Worm (Caenorhabditis elegans): ENCODE data around the gene Y57G11C.14.
"Not testable (repeated sequence)": the region's sequence is repeated elsewhere in the genome, so short reads cannot be mapped to it uniquely, and the experiment has no call there.

The Y57G11C.14 gene

DNA sequence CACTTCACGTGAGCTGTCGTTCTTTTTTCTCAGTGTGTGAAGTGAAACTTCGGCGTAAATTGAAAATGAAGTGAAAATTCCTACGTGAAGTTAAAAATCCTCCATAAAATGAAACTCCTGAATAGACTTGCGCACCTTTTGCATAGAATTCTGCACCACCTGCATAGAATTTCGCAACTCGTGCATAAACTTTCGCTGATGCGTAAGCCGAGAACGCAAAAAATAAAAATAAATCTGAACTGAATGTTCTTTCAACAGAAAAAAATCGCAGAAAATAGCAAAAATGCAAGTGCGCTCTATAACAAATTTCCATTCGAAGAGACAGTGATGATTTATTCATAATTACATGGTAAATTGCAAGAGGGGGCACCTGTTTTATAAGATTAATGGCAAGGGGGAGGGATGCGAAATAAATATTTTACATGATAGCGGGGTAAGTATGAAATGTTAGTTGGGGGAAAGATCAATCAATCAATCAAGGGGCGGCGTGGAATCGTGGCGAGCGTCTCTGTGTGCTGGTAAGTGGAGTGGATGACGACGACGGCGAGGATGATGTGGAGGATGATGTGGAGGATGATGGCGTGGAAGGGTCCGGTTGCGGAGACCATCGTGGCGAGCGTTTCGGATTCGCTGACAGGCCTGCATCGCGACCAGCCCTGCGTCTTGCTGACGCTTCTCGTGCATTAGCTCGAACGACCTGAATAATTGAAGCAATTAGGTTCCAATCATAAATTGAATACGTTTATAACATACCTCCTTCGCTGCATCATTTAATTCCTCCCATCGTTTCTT is 25.6 kb upstream of the Y57G11C.14 start, which contains the start of gene Y57G11C.36:
Gene Y57G11C.36, minus strand, starts transcription at position 502 of the 792 bp plus-strand sequence.
- TF ChIP-seq dao-5 (tag; optimal IDR thresholded peaks at IDR 0.05): no peak
- TF ChIP-seq W03F9.2 (tag; optimal IDR thresholded peaks at IDR 0.05): no peak
- TF ChIP-seq him-1 (tag; optimal IDR thresholded peaks at IDR 0.05): no peak

DNA sequence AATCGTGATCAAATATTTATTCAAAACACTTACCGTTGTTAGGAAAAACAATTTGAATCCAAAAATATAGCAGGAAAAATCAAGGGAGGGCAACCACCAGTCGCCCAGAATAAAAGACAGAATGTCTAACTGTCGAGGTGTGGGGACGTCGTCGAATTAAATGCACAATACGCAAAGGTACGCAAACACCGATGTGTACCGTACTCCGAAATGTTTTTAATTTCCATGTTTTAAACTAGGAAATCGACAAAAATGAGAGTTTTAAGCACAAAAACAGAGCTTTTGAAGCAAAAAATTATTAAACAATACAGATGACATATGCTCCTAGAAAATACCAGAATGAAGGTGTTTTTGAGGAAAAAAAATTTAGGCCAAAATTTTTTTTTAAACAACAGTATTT is 24.7 kb upstream of the Y57G11C.14 start, which contains the start of gene Y57G11C.51:
Gene Y57G11C.51, minus strand, starts transcription at position 101 of the 400 bp plus-strand sequence.
- TF ChIP-seq W03F9.2, him-1, dao-5 (tag; optimal IDR thresholded peaks at IDR 0.05): not testable (repeated sequence)

DNA sequence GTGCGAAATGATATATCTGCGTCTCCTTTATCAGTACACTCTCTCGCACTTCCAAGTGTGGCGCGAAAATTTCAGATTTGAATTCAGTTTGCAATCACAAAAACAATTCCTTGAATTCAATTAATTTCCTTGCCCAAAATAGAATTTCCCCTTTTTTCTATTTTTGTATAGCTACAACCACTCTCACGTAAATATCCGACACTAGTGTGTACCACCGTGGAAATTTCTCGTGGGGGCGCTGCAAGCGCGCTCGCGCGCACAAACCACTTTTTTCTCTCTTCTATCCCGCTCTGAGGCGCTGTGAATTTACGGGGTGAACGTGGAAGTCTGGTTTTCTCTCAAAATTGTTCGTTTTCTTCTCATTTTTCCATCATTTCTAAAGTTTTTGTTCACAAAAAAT is 17.6 kb upstream of the Y57G11C.14 start, which contains the start of gene Y57G11C.8:
Gene Y57G11C.8, plus strand, starts transcription at position 301 of the 400 bp plus-strand sequence.
- TF ChIP-seq dao-5 (tag; optimal IDR thresholded peaks at IDR 0.05) (no peak), him-1 (tag; optimal IDR thresholded peaks at IDR 0.05) (no peak), W03F9.2 (tag; optimal IDR thresholded peaks at IDR 0.05) (no peak)

DNA sequence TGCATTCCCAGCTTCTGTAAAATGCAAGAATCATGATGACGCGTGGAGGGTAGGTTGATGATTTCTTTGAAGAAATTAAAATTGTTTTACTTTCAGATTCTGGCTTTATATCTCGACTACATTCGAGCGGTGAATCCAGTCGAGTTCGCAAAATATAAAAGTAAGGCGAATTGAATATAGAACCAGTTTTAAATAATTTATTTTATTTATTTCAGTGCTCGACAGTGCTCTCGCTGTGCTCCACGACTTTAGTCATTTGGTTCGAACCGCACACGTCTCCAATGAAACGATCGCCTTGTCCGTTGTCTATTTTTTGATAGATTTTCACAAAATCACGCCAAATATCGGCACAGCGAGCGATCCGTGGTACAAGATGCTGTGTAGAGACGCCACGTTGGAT is 16.9 kb upstream of the Y57G11C.14 start, which contains the start of gene Y57G11C.1130:
Gene Y57G11C.1130, plus strand, starts transcription at position 301 of the 400 bp plus-strand sequence.
- TF ChIP-seq dao-5 (tag; optimal IDR thresholded peaks at IDR 0.05) (no peak), him-1 (tag; optimal IDR thresholded peaks at IDR 0.05) (no peak), W03F9.2 (tag; optimal IDR thresholded peaks at IDR 0.05) (no peak)

DNA sequence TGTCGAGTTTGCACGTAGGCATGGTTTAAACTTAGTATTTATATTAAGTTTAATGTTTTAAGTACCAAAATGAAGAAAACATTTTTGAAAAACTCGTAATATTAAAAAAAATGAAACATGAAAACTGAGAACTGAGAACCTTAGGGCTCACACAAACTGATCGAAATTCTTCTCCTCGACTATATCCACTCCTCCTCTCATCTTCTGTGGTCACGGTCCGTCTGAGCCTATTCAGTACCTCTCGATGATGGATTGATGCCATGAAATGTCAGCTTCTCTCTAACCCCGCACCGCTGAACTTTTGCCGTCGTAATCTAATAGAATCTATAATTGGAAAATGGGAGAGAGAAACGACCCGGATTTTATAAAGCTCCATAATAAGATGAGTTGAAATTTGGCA is 14.6 kb upstream of the Y57G11C.14 start, which contains the start of gene nlp-56:
Gene nlp-56, minus strand, starts transcription at position 257 of the 400 bp plus-strand sequence.
- no peak for TF ChIP-seq W03F9.2 (tag; optimal IDR thresholded peaks at IDR 0.05)
- TF ChIP-seq him-1 (tag; optimal IDR thresholded peaks at IDR 0.05): no peak
- TF ChIP-seq dao-5 (tag; optimal IDR thresholded peaks at IDR 0.05): no peak

DNA sequence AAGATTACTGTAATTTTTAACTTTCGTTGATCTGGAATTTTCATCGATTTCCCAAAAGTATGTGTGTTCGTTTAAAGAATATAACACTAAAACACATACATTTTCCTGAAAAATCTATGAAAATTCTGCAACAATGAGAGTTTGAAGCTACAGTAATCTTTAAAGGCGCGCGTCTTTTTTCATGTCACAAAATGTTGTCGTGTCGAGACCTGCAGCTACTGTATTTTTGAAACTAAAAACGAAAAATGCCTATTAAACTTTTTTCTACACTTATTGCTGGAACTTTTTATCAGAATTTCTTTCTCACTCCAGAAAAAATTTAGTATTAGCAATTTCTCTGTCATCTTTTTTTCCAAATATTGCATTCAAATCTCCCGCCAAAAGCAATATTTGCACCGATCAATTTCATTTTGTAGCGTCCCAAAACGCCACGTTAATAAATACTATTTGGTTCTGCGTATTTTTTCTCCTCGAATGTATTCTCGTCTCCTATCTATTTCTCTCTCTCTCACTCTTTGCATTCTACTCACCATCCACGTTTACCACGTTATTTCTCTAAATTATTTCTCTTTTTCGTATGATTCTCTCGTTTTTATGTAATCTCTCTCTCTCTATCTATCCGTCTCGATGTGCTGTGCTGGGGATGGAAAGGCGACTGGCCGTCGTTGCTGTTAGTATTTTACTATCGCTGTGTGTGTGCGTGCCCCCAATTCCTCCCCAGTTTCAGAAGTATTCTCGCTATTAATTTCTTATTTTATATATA is 12.6 kb upstream of the Y57G11C.14 start, which contains the start of gene melo-1:
Gene melo-1, plus strand, starts transcription at position 658 of the 763 bp plus-strand sequence.
- peak; percentile 44 for TF ChIP-seq him-1 (tag; optimal IDR thresholded peaks at IDR 0.05)
- no peak for TF ChIP-seq dao-5 (tag; optimal IDR thresholded peaks at IDR 0.05)

DNA sequence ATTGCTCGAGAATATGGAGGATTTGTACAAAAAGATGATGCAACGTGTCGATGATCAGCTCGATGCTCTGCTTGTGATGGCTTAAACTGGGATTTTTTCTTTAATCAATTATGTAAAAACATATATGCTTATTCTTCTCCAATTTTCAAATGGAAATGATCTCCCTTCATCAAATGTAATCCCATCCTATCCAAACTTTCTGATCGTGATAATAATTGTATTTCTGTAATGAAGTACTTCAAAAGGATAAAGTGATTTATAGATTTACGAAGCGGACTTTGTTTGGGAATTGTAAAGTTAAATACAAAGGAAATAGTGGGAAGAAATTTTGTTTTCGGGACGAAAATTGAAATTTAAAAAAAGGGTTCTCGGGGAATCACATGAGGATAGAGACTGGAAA is 8.5 kb upstream of the Y57G11C.14 start:
- TF ChIP-seq him-1 (tag; optimal IDR thresholded peaks at IDR 0.05) (no peak), W03F9.2 (tag; optimal IDR thresholded peaks at IDR 0.05) (no peak), dao-5 (tag; optimal IDR thresholded peaks at IDR 0.05) (no peak)

DNA sequence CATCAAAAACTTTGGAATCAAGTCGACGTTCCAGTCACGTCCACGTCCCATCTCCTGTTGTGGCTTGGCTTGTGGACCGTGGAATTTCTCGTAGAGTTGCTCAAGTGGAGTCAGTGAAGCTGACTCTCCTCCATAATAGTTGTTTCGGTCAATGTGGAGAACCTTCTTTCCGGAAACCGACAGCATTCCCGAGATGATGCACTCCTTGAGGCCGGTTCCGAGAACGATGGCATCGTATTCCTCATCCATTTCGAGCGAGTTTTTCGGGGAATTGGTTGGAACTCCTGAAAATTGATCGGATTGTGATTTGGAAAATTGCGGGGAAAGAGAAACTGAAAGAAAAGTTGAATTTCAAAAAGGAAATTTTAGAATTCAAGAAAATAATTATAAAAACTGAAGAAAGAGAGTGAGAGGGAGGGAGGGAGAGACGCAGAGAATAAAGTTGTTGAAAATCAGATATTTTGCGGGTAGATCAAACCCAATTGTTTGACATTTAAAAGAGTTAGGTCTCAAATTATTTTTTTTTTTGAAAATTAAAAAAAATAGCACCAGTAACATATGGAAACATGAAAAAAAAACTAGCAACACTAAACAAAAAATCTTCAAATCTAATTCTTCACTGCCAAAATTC is 6.4 kb upstream of the Y57G11C.14 start, which contains the start of gene gdi-1:
Gene gdi-1, minus strand, starts transcription at position 286 of the 631 bp plus-strand sequence.
- TF ChIP-seq dao-5 (tag; optimal IDR thresholded peaks at IDR 0.05): no peak
- TF ChIP-seq him-1 (tag; optimal IDR thresholded peaks at IDR 0.05): no peak
- no peak for TF ChIP-seq W03F9.2 (tag; optimal IDR thresholded peaks at IDR 0.05)

DNA sequence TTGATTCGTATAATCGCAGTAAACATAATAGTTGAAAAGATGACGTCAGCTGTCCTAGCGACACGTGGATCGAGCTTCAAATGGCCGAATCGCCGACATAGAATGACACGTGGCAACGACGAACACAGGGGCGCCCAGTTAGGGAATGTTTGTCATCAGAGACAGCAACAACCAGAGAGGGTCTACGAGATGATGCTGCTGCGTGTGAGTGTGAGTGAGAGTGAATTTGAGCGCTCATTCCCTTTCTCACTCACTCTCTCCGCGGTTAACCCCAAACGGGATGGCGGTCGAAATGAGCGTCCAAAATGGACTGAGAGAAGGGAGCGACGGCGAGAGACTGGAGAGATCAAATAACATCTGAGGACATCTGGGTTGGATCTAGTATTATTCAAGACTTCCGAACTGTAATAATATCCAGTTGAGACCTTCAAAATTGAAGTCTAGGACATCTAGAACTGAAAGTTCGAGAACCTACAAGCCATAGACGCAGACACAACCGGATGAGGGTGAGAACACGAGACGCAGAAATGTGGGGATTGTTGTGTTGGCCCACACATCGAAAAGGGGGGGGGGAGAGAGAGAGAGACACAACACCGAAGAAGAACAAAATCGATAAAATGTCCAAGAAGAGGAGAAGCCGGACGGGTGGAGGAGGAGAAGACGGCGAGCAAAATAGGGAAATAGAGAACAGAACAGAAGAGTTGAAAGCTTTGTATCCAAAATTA is 5.0 kb upstream of the Y57G11C.14 start:
- peak; percentile 26 for TF ChIP-seq him-1 (tag; optimal IDR thresholded peaks at IDR 0.05)
- no peak for TF ChIP-seq W03F9.2 (tag; optimal IDR thresholded peaks at IDR 0.05)

DNA sequence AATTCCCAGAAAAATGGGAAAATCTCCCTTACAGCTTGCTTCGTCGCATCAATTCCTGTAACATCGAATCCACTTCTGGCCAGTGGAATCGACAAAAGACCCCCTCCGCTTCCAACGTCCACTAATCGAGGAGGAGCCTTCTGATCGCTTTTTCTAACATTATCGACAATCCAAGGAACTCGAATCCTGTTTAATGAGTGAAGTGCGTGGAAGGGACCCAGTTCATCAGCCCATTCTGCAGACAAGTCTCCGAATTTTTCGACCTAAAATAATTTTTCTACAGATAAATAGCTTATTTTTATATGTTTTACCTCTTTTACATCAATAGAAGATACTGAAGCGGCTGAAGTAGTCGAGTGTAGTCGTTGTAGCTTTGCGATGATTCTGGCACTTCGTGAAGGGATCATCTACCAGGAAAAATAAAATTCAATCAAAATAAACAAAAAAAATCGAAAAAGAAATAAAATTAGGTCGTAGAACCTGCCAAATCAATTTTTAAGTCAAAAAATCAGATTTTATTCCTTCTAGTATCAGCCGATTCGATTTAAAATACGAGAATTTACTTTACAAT is 3.1 kb upstream of the Y57G11C.14 start, which contains the start of gene coq-3:
Gene coq-3, minus strand, starts transcription at position 407 of the 571 bp plus-strand sequence.
- no peak for TF ChIP-seq him-1 (tag; optimal IDR thresholded peaks at IDR 0.05)
- no peak for TF ChIP-seq W03F9.2 (tag; optimal IDR thresholded peaks at IDR 0.05)
- TF ChIP-seq dao-5 (tag; optimal IDR thresholded peaks at IDR 0.05): no peak

DNA sequence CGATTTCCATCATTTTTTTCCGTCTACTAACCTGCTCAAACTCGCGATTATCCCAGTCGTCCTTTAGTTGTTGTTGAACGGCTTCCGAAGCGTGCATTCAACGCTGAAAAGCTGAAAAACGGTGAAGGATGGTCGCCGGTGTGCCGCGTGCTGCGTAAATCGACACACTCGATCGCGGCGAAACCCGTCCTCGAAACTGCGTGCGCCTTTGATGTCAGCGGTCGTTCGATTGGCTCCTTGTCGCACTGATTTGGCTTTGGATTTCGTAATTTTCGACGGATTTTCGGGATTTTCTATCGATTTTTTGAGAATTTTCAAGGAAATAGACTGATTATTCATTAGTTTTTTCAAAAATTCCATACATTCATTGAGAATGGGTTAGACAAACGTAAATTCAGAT is 1.8 kb upstream of the Y57G11C.14 start, which contains the start of the genes Y57G11C.1147 and nuo-3:
Gene Y57G11C.1147, minus strand, starts transcription at position 161 of the 400 bp plus-strand sequence.
Gene nuo-3, minus strand, starts transcription at position 191 of the 400 bp plus-strand sequence.
- TF ChIP-seq W03F9.2 (tag; optimal IDR thresholded peaks at IDR 0.05): no peak
- TF ChIP-seq dao-5 (tag; optimal IDR thresholded peaks at IDR 0.05): no peak
- no peak for TF ChIP-seq him-1 (tag; optimal IDR thresholded peaks at IDR 0.05)

DNA sequence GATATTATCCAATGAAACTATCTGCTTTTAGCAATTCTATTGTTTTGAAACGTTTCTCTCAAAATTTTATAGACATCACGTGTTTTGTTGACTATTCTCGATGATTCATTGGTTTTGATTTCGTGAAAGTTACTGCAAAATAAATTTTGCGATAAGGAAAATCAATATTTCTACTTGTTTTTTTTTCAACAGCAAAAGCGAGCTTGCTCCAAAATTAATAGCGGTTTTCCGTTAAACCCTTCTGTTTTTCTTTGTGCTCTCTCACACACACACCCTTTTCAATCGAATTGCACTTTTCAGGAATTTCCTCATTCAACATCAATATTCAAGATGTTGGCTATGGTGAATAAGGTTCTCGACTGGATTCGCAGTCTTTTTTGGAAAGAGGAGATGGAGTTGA is 1.3 kb upstream of the Y57G11C.14 start, which contains the start of gene arl-8:
Gene arl-8, plus strand, starts transcription at position 301 of the 400 bp plus-strand sequence.
- TF ChIP-seq W03F9.2 (tag; optimal IDR thresholded peaks at IDR 0.05) (no peak), dao-5 (tag; optimal IDR thresholded peaks at IDR 0.05) (no peak), him-1 (tag; optimal IDR thresholded peaks at IDR 0.05) (no peak)

All from whole organism, L4/young adult.